Worm (Caenorhabditis elegans) whole organism, L3 larva: ENCODE results near the gene clec-32.

Experiments used
- R02D3.7 ChIP-seq: fragments of 150-350 bp; optimal IDR thresholded peaks from 2 replicates; lab custom pipeline; 2014; ENCODE audit warnings: missing biosample characterization, missing genetic modification characterization
- ZK546.5 ChIP-seq: sonication (generic microtip); optimal IDR thresholded peaks from 2 replicates; lab custom pipeline; 2017; ENCODE audit warnings: missing biosample characterization, missing genetic modification characterization
- ceh-16 ChIP-seq: sonication (generic microtip); optimal IDR thresholded peaks from 2 replicates; lab custom pipeline; 2017; ENCODE audit warnings: missing biosample characterization, missing genetic modification characterization
- ceh-28 ChIP-seq: fragments of 150-350 bp; optimal IDR thresholded peaks from 2 replicates; lab custom pipeline; 2014; ENCODE audit warnings: missing biosample characterization, missing genetic modification reagents, missing genetic modification characterization
- ceh-9 ChIP-seq: sonication (generic microtip); optimal IDR thresholded peaks from 2 replicates; lab custom pipeline; 2018; ENCODE audit warnings: missing biosample characterization, missing genetic modification characterization
- daf-12 ChIP-seq: fragments of 150-350 bp; optimal IDR thresholded peaks from 2 replicates; lab custom pipeline; 2014; ENCODE audit warnings: missing biosample characterization, missing genetic modification reagents, missing genetic modification characterization
- elt-1 ChIP-seq: fragments of 150-350 bp; optimal IDR thresholded peaks from 2 replicates; lab custom pipeline; 2014; ENCODE audit warnings: missing biosample characterization, missing genetic modification characterization
- elt-2 ChIP-seq: sonication (generic microtip); optimal IDR thresholded peaks from 2 replicates; lab custom pipeline; 2016; ENCODE audit warnings: missing genetic modification reagents, mild to moderate bottlenecking, missing genetic modification characterization, missing compliant biosample characterization
- elt-3 ChIP-seq, 3 experiments: fragments of 150-350 bp in 1 of 3; sonication (generic microtip) in 2 of 3; optimal IDR thresholded peaks; 2 replicates in 2 of 3; 4 replicates in 1 of 3; lab custom pipeline; 2014 to 2017; ENCODE audit warnings: missing biosample characterization in 3 of 3, missing genetic modification characterization in 3 of 3
- eor-1 ChIP-seq, 2 experiments: fragments of 150-350 bp; optimal IDR thresholded peaks; 2 replicates each; lab custom pipeline; 2014 to 2018; ENCODE audit warnings: missing biosample characterization in 2 of 2, missing genetic modification characterization in 2 of 2
- jun-1 ChIP-seq: fragments of 150-350 bp; optimal IDR thresholded peaks from 2 replicates; lab custom pipeline; 2014; ENCODE audit warnings: missing biosample characterization, missing genetic modification reagents, missing genetic modification characterization
- lsy-12 ChIP-seq: sonication (generic microtip); optimal IDR thresholded peaks from 2 replicates; lab custom pipeline; 2016; ENCODE audit warnings: mild to moderate bottlenecking, missing genetic modification characterization, missing compliant biosample characterization
- mdl-1 ChIP-seq: fragments of 150-350 bp; optimal IDR thresholded peaks from 2 replicates; lab custom pipeline; 2014; ENCODE audit warnings: missing biosample characterization, missing genetic modification characterization
- mml-1 ChIP-seq: fragments of 150-350 bp; sonication (generic microtip); optimal IDR thresholded peaks from 3 replicates; lab custom pipeline; 2014; ENCODE audit warnings: missing biosample characterization, missing genetic modification characterization
- nfya-1 ChIP-seq: sonication (generic microtip); optimal IDR thresholded peaks from 2 replicates; lab custom pipeline; 2017; ENCODE audit warnings: missing genetic modification characterization, mild to moderate bottlenecking, missing compliant biosample characterization, antibody characterized with exemption, moderate library complexity; ENCODE audit not compliant: insufficient read depth
- nhr-11 ChIP-seq: fragments of 150-350 bp; optimal IDR thresholded peaks from 2 replicates; lab custom pipeline; 2014; ENCODE audit warnings: missing biosample characterization, missing genetic modification characterization
- nhr-12 ChIP-seq: fragments of 150-350 bp; optimal IDR thresholded peaks from 2 replicates; lab custom pipeline; 2014; ENCODE audit warnings: missing biosample characterization, missing genetic modification characterization
- nhr-43 ChIP-seq: sonication (generic microtip); optimal IDR thresholded peaks from 2 replicates; lab custom pipeline; 2016; ENCODE audit warnings: mild to moderate bottlenecking, missing genetic modification characterization, missing compliant biosample characterization; ENCODE audit not compliant: poor library complexity, severe bottlenecking
- nhr-67 ChIP-seq: fragments of 150-350 bp; optimal IDR thresholded peaks from 2 replicates; lab custom pipeline; 2014; ENCODE audit warnings: missing biosample characterization, missing genetic modification characterization
- nhr-76 ChIP-seq: fragments of 150-350 bp; sonication (generic microtip); optimal IDR thresholded peaks from 5 replicates; lab custom pipeline; 2014; ENCODE audit warnings: missing biosample characterization, missing genetic modification characterization
- pha-4 ChIP-seq: fragments of 150-350 bp; optimal IDR thresholded peaks from 2 replicates; lab custom pipeline; 2014; ENCODE audit warnings: missing biosample characterization, missing genetic modification reagents, missing genetic modification characterization
- pqm-1 ChIP-seq: fragments of 150-350 bp; optimal IDR thresholded peaks from 2 replicates; lab custom pipeline; 2017; ENCODE audit warnings: missing biosample characterization, missing genetic modification characterization, inconsistent platforms
- skn-1 ChIP-seq: fragments of 150-350 bp; optimal IDR thresholded peaks from 2 replicates; lab custom pipeline; 2014; ENCODE audit warnings: missing biosample characterization, missing genetic modification characterization
- snpc-4 ChIP-seq: fragments of 150-350 bp; optimal IDR thresholded peaks from 2 replicates; lab custom pipeline; 2014; ENCODE audit warnings: missing biosample characterization, missing genetic modification characterization
- tbx-2 ChIP-seq: sonication (generic microtip); optimal IDR thresholded peaks from 2 replicates; lab custom pipeline; 2016; ENCODE audit warnings: mild to moderate bottlenecking, missing genetic modification characterization, missing compliant biosample characterization
- unc-62 ChIP-seq: fragments of 150-350 bp; sonication (generic microtip); optimal IDR thresholded peaks from 4 replicates; lab custom pipeline; 2014; ENCODE audit warnings: missing biosample characterization, missing genetic modification reagents, missing genetic modification characterization
- zag-1 ChIP-seq: fragments of 150-350 bp; optimal IDR thresholded peaks from 2 replicates; lab custom pipeline; 2014; ENCODE audit warnings: missing biosample characterization, missing genetic modification characterization

clec-32 gene

ce11 chrV:16816707-16817106 is 44.9 kb downstream of the clec-32 start:
- no peak for TF ChIP-seq elt-1
- no peak for TF ChIP-seq snpc-4
- no peak for TF ChIP-seq nhr-76 (tag; lab: Kevin White, UChicago)
- no peak for TF ChIP-seq zag-1 (tag; lab: Kevin White, UChicago)
- TF ChIP-seq ZK546.5 (tag; lab: Kevin White, UChicago) = no peak
- TF ChIP-seq nhr-43 (tag; lab: Kevin White, UChicago) = no peak
- no peak for TF ChIP-seq pha-4 (tag; lab: Kevin White, UChicago)
- TF ChIP-seq nhr-12 (tag; lab: Kevin White, UChicago) = no peak
- no peak for TF ChIP-seq daf-12 (tag; lab: Kevin White, UChicago)
- no peak for TF ChIP-seq ceh-16
- no peak for TF ChIP-seq R02D3.7 (tag; lab: Kevin White, UChicago)
- no peak for TF ChIP-seq elt-3 (tag; optimal IDR thresholded peaks at IDR 0.05; lab: Kevin White, UChicago)
- TF ChIP-seq mml-1 = no peak
- TF ChIP-seq elt-2 (tag; lab: Kevin White, UChicago) = peak; percentile 88
- no peak for TF ChIP-seq mdl-1 (tag; lab: Kevin White, UChicago)
- peak; percentile 80 for TF ChIP-seq pqm-1
- no peak for TF ChIP-seq skn-1 (tag; lab: Kevin White, UChicago)

ce11 chrV:16815261-16815660 is 46.4 kb downstream of the clec-32 start, which contains the start of gene T20B3.1:
Gene T20B3.1 (plus strand): TSS chrV:16815561.
- no peak for TF ChIP-seq pha-4 (tag; lab: Kevin White, UChicago)
- no peak for TF ChIP-seq unc-62 (GFP tag; lab: Kevin White, UChicago)

- peak; percentile 36 for TF ChIP-seq elt-2 (tag; lab: Kevin White, UChicago)
- no peak for TF ChIP-seq nhr-11 (tag; lab: Kevin White, UChicago)
- TF ChIP-seq nfya-1 (tag; lab: Kevin White, UChicago) = peak; percentile 21
- TF ChIP-seq jun-1 = no peak
- TF ChIP-seq eor-1 (tag; optimal IDR thresholded peaks at IDR 0.05; lab: Kevin White, UChicago) = no peak
- TF ChIP-seq nhr-67 (tag; lab: Kevin White, UChicago) = no peak
- no peak for TF ChIP-seq ceh-9 (tag; lab: Kevin White, UChicago)
- TF ChIP-seq ceh-28 (tag; lab: Kevin White, UChicago) = no peak
- TF ChIP-seq ceh-16 = no peak
- TF ChIP-seq unc-62 (GFP tag; lab: Kevin White, UChicago) = peak; percentile 43
- TF ChIP-seq, all 47 proteins: peak for 3
Measured at ce11 chrV:16814541-16815207, 46.9 kb downstream of the clec-32 start.

- TF ChIP-seq lsy-12 (tag; lab: Kevin White, UChicago) (no peak), ZK546.5 (tag; lab: Kevin White, UChicago) (no peak), daf-12 (tag; lab: Kevin White, UChicago) (no peak), nfya-1 (tag; lab: Kevin White, UChicago) (peak; percentile 99), tbx-2 (tag; lab: Kevin White, UChicago) (no peak)
- TF ChIP-seq, all 47 proteins: peak for 1
Measured at ce11 chrV:16812371-16812770, 49.2 kb downstream of the clec-32 start.

ce11 chrV:16811841-16812240 is 49.8 kb downstream of the clec-32 start:
- TF ChIP-seq nfya-1 (tag; lab: Kevin White, UChicago) (peak; percentile 91), tbx-2 (tag; lab: Kevin White, UChicago) (no peak), skn-1 (tag; lab: Kevin White, UChicago) (no peak)
- TF ChIP-seq, all 47 proteins: peak for 1
